Worm (Caenorhabditis elegans) whole organism, mixed stage, embryonic: ENCODE measurements around the gene F35D11.4.

Experiments used
- M03D4.4 ChIP-seq: sonication (generic microtip); optimal IDR thresholded peaks from 2 replicates; lab custom pipeline; 2017; ENCODE audit warnings: mild to moderate bottlenecking, missing genetic modification characterization, missing compliant biosample characterization
- bed-3 ChIP-seq: fragments of 200-800 bp; sonication (Bioruptor generic); optimal IDR thresholded peaks from 3 replicates; lab custom pipeline; 2018; ENCODE audit warnings: mild to moderate bottlenecking, missing genetic modification characterization, moderate library complexity, missing compliant biosample characterization
- blmp-1 ChIP-seq: fragments of 150-350 bp; optimal IDR thresholded peaks from 2 replicates; lab custom pipeline; 2014; ENCODE audit warnings: missing biosample characterization, missing genetic modification characterization
- ceh-39 ChIP-seq: fragments of 150-350 bp; optimal IDR thresholded peaks from 2 replicates; lab custom pipeline; 2014; ENCODE audit warnings: missing biosample characterization, missing genetic modification characterization
- ceh-43 ChIP-seq: fragments of 200-800 bp; sonication (Bioruptor generic); optimal IDR thresholded peaks from 2 replicates; lab custom pipeline; 2018; ENCODE audit warnings: mild to moderate bottlenecking, missing genetic modification characterization, moderate library complexity, missing compliant biosample characterization
- ceh-83 ChIP-seq: fragments of 200-800 bp; sonication (Bioruptor generic); optimal IDR thresholded peaks from 2 replicates; lab custom pipeline; 2018; ENCODE audit warnings: mild to moderate bottlenecking, missing genetic modification characterization, missing compliant biosample characterization
- ces-1 ChIP-seq: fragments of 150-350 bp; optimal IDR thresholded peaks from 2 replicates; lab custom pipeline; 2014; ENCODE audit warnings: missing biosample characterization, missing genetic modification reagents, missing genetic modification characterization
- cnd-1 ChIP-seq: fragments of 200-800 bp; sonication (Bioruptor generic); optimal IDR thresholded peaks from 2 replicates; lab custom pipeline; 2018; ENCODE audit warnings: mild to moderate bottlenecking, missing genetic modification characterization, missing compliant biosample characterization
- drap-1 ChIP-seq: fragments of 200-800 bp; sonication (Bioruptor generic); optimal IDR thresholded peaks from 3 replicates; lab custom pipeline; 2018; ENCODE audit warnings: mild to moderate bottlenecking, missing genetic modification characterization, missing compliant biosample characterization
- elt-1 ChIP-seq: sonication (generic microtip); optimal IDR thresholded peaks from 2 replicates; lab custom pipeline; 2017; ENCODE audit warnings: missing genetic modification characterization, mild to moderate bottlenecking, missing compliant biosample characterization, antibody characterized with exemption, moderate library complexity, borderline replicate concordance; ENCODE audit not compliant: insufficient read depth
- elt-3 ChIP-seq: fragments of 150-350 bp; optimal IDR thresholded peaks from 2 replicates; lab custom pipeline; 2014; ENCODE audit warnings: missing biosample characterization, missing genetic modification characterization
- flh-1 ChIP-seq: fragments of 200-800 bp; sonication (Bioruptor generic); optimal IDR thresholded peaks from 2 replicates; lab custom pipeline; 2018; ENCODE audit warnings: mild to moderate bottlenecking, missing genetic modification characterization, moderate library complexity, missing compliant biosample characterization
- ham-2 ChIP-seq: fragments of 200-800 bp; sonication (Bioruptor generic); optimal IDR thresholded peaks from 2 replicates; lab custom pipeline; 2018; ENCODE audit warnings: mild to moderate bottlenecking, missing genetic modification characterization, missing compliant biosample characterization
- hlh-1 ChIP-seq: fragments of 150-350 bp; optimal IDR thresholded peaks from 2 replicates; lab custom pipeline; 2014; ENCODE audit warnings: missing biosample characterization, missing genetic modification reagents, missing genetic modification characterization
- lin-13 ChIP-seq: fragments of 150-350 bp; optimal IDR thresholded peaks from 2 replicates; lab custom pipeline; 2014; ENCODE audit warnings: missing biosample characterization, missing genetic modification characterization
- lin-32 ChIP-seq: fragments of 200-800 bp; sonication (Bioruptor generic); optimal IDR thresholded peaks from 2 replicates; lab custom pipeline; 2018; ENCODE audit warnings: mild to moderate bottlenecking, missing genetic modification characterization, missing compliant biosample characterization
- lsy-2 ChIP-seq: fragments of 150-350 bp; optimal IDR thresholded peaks from 2 replicates; lab custom pipeline; 2014; ENCODE audit warnings: missing biosample characterization, missing genetic modification characterization
- mab-5 ChIP-seq: fragments of 150-350 bp; optimal IDR thresholded peaks from 2 replicates; lab custom pipeline; 2014; ENCODE audit warnings: missing biosample characterization, missing genetic modification characterization
- mep-1 ChIP-seq: fragments of 150-350 bp; optimal IDR thresholded peaks from 2 replicates; lab custom pipeline; 2017; ENCODE audit warnings: missing biosample characterization, missing genetic modification reagents, missing genetic modification characterization, inconsistent platforms
- mls-2 ChIP-seq: sonication (generic microtip); optimal IDR thresholded peaks from 2 replicates; lab custom pipeline; 2016; ENCODE audit warnings: mild to moderate bottlenecking, missing genetic modification characterization, moderate library complexity, missing compliant biosample characterization
- nhr-12 ChIP-seq: fragments of 150-350 bp; optimal IDR thresholded peaks from 2 replicates; lab custom pipeline; 2014; ENCODE audit warnings: missing biosample characterization, missing genetic modification characterization
- nhr-2 ChIP-seq: fragments of 150-350 bp; optimal IDR thresholded peaks from 2 replicates; lab custom pipeline; 2014; ENCODE audit warnings: missing biosample characterization, missing genetic modification characterization
- nhr-237 ChIP-seq: fragments of 150-350 bp; optimal IDR thresholded peaks from 2 replicates; lab custom pipeline; 2014; ENCODE audit warnings: missing biosample characterization, missing genetic modification characterization
- nhr-28 ChIP-seq: fragments of 150-350 bp; optimal IDR thresholded peaks from 2 replicates; lab custom pipeline; 2014; ENCODE audit warnings: missing biosample characterization, missing genetic modification characterization
- nhr-76 ChIP-seq: sonication (generic microtip); optimal IDR thresholded peaks from 2 replicates; lab custom pipeline; 2017; ENCODE audit warnings: missing biosample characterization, missing genetic modification characterization
- pha-4 ChIP-seq: fragments of 150-350 bp; optimal IDR thresholded peaks from 2 replicates; lab custom pipeline; 2018; ENCODE audit warnings: missing biosample characterization, missing genetic modification reagents, missing genetic modification characterization
- sem-2 ChIP-seq: fragments of 200-800 bp; sonication (Bioruptor generic); optimal IDR thresholded peaks from 2 replicates; lab custom pipeline; 2018; ENCODE audit warnings: mild to moderate bottlenecking, missing genetic modification characterization, missing compliant biosample characterization
- snpc-4 ChIP-seq: fragments of 150-350 bp; optimal IDR thresholded peaks from 2 replicates; lab custom pipeline; 2014; ENCODE audit warnings: missing biosample characterization, missing genetic modification characterization
- sptf-1 ChIP-seq: sonication (generic microtip); optimal IDR thresholded peaks from 2 replicates; lab custom pipeline; 2017; ENCODE audit warnings: mild to moderate bottlenecking, missing genetic modification characterization, moderate library complexity, missing compliant biosample characterization
- tbx-8 ChIP-seq: fragments of 200-800 bp; sonication (Bioruptor generic); optimal IDR thresholded peaks from 2 replicates; lab custom pipeline; 2018; ENCODE audit warnings: mild to moderate bottlenecking, missing genetic modification characterization, moderate library complexity, missing compliant biosample characterization
- unc-120 ChIP-seq: sonication (generic microtip); optimal IDR thresholded peaks from 2 replicates; lab custom pipeline; 2017; ENCODE audit warnings: missing genetic modification characterization, missing compliant biosample characterization; ENCODE audit not compliant: poor library complexity, severe bottlenecking
- unc-39 ChIP-seq: fragments of 150-350 bp; optimal IDR thresholded peaks from 2 replicates; lab custom pipeline; 2014; ENCODE audit warnings: missing biosample characterization, missing genetic modification characterization
- unc-62 ChIP-seq: fragments of 150-350 bp; optimal IDR thresholded peaks from 2 replicates; lab custom pipeline; 2014; ENCODE audit warnings: missing biosample characterization, missing genetic modification reagents, missing genetic modification characterization
- zip-8 ChIP-seq: fragments of 150-350 bp; optimal IDR thresholded peaks from 2 replicates; lab custom pipeline; 2014; ENCODE audit warnings: missing biosample characterization, missing genetic modification characterization
- ztf-11 ChIP-seq: fragments of 150-350 bp; optimal IDR thresholded peaks from 2 replicates; lab custom pipeline; 2014; ENCODE audit warnings: missing biosample characterization, missing genetic modification characterization

F35D11.4 gene

ce11 chrII:4571868-4572267 is 31.4 kb upstream of the F35D11.4 start, which contains the start of gene vab-1:
TSS of gene vab-1 (plus strand) at chrII:4572000.
- no peak for TF ChIP-seq lin-13 (tag; lab: Kevin White, UChicago)
- TF ChIP-seq unc-120 (tag; lab: Kevin White, UChicago), result no peak
- TF ChIP-seq nhr-76 (tag; lab: Kevin White, UChicago), result no peak
- no peak for TF ChIP-seq nhr-12 (tag; lab: Kevin White, UChicago)
- TF ChIP-seq drap-1, result no peak
- no peak for TF ChIP-seq pha-4
- no peak for TF ChIP-seq ceh-83 (GFP tag; lab: Kevin White, UChicago)
- TF ChIP-seq flh-1, result no peak
- no peak for TF ChIP-seq tbx-8 (GFP tag; lab: Kevin White, UChicago)
- no peak for TF ChIP-seq unc-62 (GFP tag; lab: Kevin White, UChicago)
- TF ChIP-seq ces-1 (GFP tag; lab: Kevin White, UChicago), result no peak
- no peak for TF ChIP-seq elt-3 (tag; lab: Kevin White, UChicago)

DNA sequence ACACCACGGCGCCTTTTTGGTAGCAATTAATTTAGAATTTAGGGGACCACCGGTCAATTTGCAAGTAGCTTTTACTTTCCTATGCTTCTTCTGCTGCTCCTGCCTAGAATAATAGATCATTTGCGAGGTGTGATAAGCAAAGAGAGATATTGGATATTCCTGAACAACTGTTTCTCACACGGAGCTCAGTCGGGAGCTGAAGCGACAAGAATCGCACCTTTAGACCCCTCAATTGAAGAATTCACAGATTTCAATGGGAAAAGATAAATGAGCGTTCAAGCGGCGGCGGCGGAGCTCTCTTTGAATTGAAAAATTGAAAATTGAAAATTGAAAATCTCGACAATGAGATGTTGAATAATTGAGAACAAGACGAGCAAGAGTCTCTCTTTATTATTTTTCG is 30.6 kb upstream of the F35D11.4 start:
- no peak for TF ChIP-seq nhr-237 (tag; lab: Kevin White, UChicago)
- TF ChIP-seq unc-120 (tag; lab: Kevin White, UChicago), result peak; percentile 4
- peak; percentile 92 for TF ChIP-seq hlh-1 (tag; lab: Kevin White, UChicago)

- TF ChIP-seq nhr-76 (tag; lab: Kevin White, UChicago), result no peak
- no peak for TF ChIP-seq drap-1
- TF ChIP-seq sptf-1 (tag; lab: Kevin White, UChicago), result no peak
- TF ChIP-seq zip-8, result no peak
- TF ChIP-seq blmp-1 (tag; lab: Kevin White, UChicago), result no peak
- no peak for TF ChIP-seq ham-2
- no peak for TF ChIP-seq unc-62 (GFP tag; lab: Kevin White, UChicago)
- TF ChIP-seq mab-5 (tag; lab: Kevin White, UChicago), result no peak
- no peak for TF ChIP-seq ces-1 (GFP tag; lab: Kevin White, UChicago)
- TF ChIP-seq pha-4, result no peak
- TF ChIP-seq elt-1 (tag; lab: Kevin White, UChicago), result no peak
- TF ChIP-seq lin-13 (tag; lab: Kevin White, UChicago), result no peak
- TF ChIP-seq nhr-2 (tag; lab: Kevin White, UChicago), result no peak
Observed at ce11 chrII:4573084-4573483, 30.1 kb upstream of the F35D11.4 start.

DNA sequence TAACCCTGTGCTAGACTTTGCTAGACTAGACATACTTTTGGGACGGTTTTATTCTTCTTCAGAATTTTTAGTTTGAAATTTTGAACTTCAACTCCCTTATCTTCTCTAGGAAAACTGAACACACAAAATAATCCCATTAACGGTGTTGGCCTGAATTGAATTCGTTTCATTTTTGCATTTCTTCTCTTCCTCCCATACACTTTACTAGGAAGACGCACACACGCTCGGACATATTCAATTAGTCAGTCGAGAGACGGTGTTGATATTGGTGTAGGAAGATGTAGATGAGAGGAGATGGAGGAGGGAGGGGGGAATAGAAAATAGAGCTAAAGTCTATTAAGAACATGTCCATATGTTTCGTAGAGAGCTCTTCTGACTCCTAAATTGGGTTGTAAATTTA is 28.6 kb upstream of the F35D11.4 start:
- TF ChIP-seq mab-5 (tag; lab: Kevin White, UChicago), result no peak
- TF ChIP-seq ces-1 (GFP tag; lab: Kevin White, UChicago), result peak; percentile 98
- no peak for TF ChIP-seq tbx-8 (GFP tag; lab: Kevin White, UChicago)

- TF ChIP-seq unc-39 (no peak), sptf-1 (tag; lab: Kevin White, UChicago) (peak; percentile 49)
Observed at ce11 chrII:4575579-4575978, 27.6 kb upstream of the F35D11.4 start.

DNA sequence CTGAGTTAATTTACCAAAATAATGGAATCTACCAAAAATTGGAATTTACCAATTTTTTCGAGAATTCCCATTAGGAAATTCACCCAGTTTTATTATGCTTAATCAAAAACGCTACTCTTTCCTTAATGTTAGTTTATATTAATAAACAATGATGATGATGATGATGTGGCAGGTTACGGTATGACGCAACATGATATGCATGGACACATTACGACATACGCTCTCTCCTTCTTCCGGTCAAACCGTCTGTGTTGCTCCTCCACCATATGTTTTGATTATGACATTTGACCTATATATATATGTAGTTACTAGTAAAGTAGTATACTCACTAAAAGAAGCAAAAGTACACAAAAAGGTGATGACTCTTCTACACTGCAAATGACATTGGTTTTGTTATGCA is 25.8 kb upstream of the F35D11.4 start:
- TF ChIP-seq bed-3 (GFP tag; lab: Kevin White, UChicago) (no peak), unc-62 (GFP tag; lab: Kevin White, UChicago) (peak; percentile 52), unc-39 (no peak), drap-1 (no peak), elt-3 (tag; lab: Kevin White, UChicago) (no peak), nhr-237 (tag; lab: Kevin White, UChicago) (no peak), snpc-4 (no peak), pha-4 (no peak), tbx-8 (GFP tag; lab: Kevin White, UChicago) (no peak), mab-5 (tag; lab: Kevin White, UChicago) (no peak), mls-2 (no peak), elt-1 (tag; lab: Kevin White, UChicago) (no peak), mep-1 (tag; lab: Kevin White, UChicago) (no peak), lin-13 (tag; lab: Kevin White, UChicago) (no peak), hlh-1 (tag; lab: Kevin White, UChicago) (no peak), sptf-1 (tag; lab: Kevin White, UChicago) (no peak), nhr-2 (tag; lab: Kevin White, UChicago) (peak; percentile 99), sem-2 (GFP tag; lab: Kevin White, UChicago) (no peak), blmp-1 (tag; lab: Kevin White, UChicago) (no peak), cnd-1 (tag; lab: Kevin White, UChicago) (peak; percentile 61), ceh-83 (GFP tag; lab: Kevin White, UChicago) (no peak), nhr-76 (tag; lab: Kevin White, UChicago) (no peak), ham-2 (no peak), flh-1 (no peak), unc-120 (tag; lab: Kevin White, UChicago) (no peak), ceh-39 (tag; lab: Kevin White, UChicago) (no peak), lsy-2 (no peak), ces-1 (GFP tag; lab: Kevin White, UChicago) (no peak), nhr-12 (tag; lab: Kevin White, UChicago) (no peak), zip-8 (peak; percentile 92), ceh-43 (no peak), lin-32 (GFP tag; lab: Kevin White, UChicago) (peak; percentile 46), nhr-28 (tag; lab: Kevin White, UChicago) (no peak), M03D4.4 (tag; lab: Kevin White, UChicago) (no peak), ztf-11 (tag; lab: Kevin White, UChicago) (no peak)
